Worm (Caenorhabditis elegans): ENCODE data around the gene nck-1.

nck-1 gene

DNA sequence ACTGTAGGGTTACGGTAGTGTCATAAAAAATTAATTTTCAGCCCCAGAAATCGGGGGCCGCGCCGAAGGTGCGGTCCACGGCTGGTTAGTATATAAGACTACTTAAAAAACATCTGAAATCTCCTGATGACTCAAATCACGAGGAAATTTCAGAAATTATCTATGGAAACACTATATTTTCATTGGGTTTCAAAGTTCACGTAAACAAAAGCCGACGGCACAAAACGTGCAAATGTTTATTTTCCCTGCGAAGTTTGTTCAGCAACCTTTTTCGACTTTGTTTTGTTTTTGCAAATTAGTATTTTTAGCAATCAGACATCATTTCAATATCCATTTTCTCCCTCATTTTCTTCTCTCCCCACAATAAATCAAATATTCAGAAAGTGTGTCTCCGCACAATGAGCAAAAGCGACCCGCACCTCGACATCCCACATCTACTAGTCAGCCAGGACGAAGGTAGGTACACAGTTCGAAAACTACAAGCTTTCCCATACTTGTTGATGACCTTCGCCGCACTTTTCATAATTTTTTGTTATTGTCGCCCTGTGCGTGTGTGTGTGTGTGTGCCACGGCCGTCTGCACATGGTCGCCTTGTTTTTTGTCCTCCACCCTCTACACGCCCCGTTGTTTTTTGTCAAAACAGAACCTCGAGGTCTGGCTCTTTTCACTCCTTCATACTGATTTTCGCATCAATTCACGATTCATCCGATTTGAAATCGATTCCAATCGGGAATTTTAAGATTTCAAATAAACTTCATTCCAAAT is 16.5 kb downstream of the nck-1 start:
- no peak for TF ChIP-seq mab-5 (tag; optimal IDR thresholded peaks at IDR 0.05)
- no peak for TF ChIP-seq sem-4 (tag; optimal IDR thresholded peaks at IDR 0.05)
- TF ChIP-seq nhr-129 (tag; optimal IDR thresholded peaks at IDR 0.05), result peak; percentile 41
- no peak for TF ChIP-seq nhr-237 (tag; optimal IDR thresholded peaks at IDR 0.05)
- no peak for TF ChIP-seq ztf-1 (GFP tag; conservative IDR thresholded peaks at IDR 0.05)
- no peak for TF ChIP-seq nhr-6 (tag; optimal IDR thresholded peaks at IDR 0.05)
- TF ChIP-seq nhr-21 (tag; optimal IDR thresholded peaks at IDR 0.05), result no peak
- TF ChIP-seq ceh-82 (tag; optimal IDR thresholded peaks at IDR 0.05), result no peak

DNA sequence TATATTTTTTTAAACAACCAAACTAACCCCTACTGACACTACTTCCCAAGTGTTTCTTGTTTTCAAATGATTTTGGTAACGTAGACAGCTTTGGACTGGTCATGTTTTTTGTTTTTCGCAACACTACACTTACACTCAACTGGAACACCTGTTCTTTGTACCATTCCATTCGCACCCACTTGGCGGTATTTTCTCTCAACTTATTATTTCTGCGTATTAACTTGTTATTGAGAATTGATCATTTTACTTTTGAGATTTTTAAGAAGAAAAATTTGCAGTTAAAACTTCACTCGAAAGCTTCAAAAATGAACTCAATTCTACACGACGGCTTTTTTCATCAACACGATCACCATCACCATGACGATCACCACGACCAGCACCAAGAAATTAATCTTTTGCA is 18.4 kb downstream of the nck-1 start, which contains the start of gene ZK470.2:
Gene ZK470.2, plus strand, starts transcription at position 301 of the 400 bp plus-strand sequence.
- TF ChIP-seq crh-2 (tag; optimal IDR thresholded peaks at IDR 0.05), result no peak
- no peak for TF ChIP-seq elt-3 (tag; optimal IDR thresholded peaks at IDR 0.05)
- TF ChIP-seq zag-1 (tag; optimal IDR thresholded peaks at IDR 0.05), result no peak
- no peak for TF ChIP-seq lin-11 (tag; optimal IDR thresholded peaks at IDR 0.05)
- no peak for TF ChIP-seq egl-27 (tag; optimal IDR thresholded peaks at IDR 0.05)
- TF ChIP-seq ama-1 (optimal IDR thresholded peaks at IDR 0.05), result no peak
- TF ChIP-seq unc-55 (GFP tag; optimal IDR thresholded peaks at IDR 0.05), result no peak
- no peak for TF ChIP-seq ztf-11 (tag; optimal IDR thresholded peaks at IDR 0.05)
- TF ChIP-seq mbf-1 (tag; optimal IDR thresholded peaks at IDR 0.05), result no peak
- TF ChIP-seq nhr-77 (tag; optimal IDR thresholded peaks at IDR 0.05), result no peak

- TF ChIP-seq sem-4 (tag; optimal IDR thresholded peaks at IDR 0.05) (no peak), crh-2 (tag; optimal IDR thresholded peaks at IDR 0.05) (peak; percentile 41), fos-1 (tag; optimal IDR thresholded peaks at IDR 0.05) (peak; percentile 6), blmp-1 (tag; optimal IDR thresholded peaks at IDR 0.05; ENCODE audit: insufficient read depth) (no peak), nhr-21 (tag; optimal IDR thresholded peaks at IDR 0.05) (no peak), ZK546.5 (tag; optimal IDR thresholded peaks at IDR 0.05) (no peak), ztf-11 (tag; optimal IDR thresholded peaks at IDR 0.05) (no peak)
Observed at ce11 chrX:4133378-4133777, 19.9 kb downstream of the nck-1 start.

- TF ChIP-seq dmd-4 (tag; optimal IDR thresholded peaks at IDR 0.05), result no peak
- TF ChIP-seq blmp-1 (tag; optimal IDR thresholded peaks at IDR 0.05; ENCODE audit: insufficient read depth), result peak; percentile 95
- TF ChIP-seq nhr-6 (tag; optimal IDR thresholded peaks at IDR 0.05), result peak; percentile 6
- no peak for TF ChIP-seq nhr-10 (tag; optimal IDR thresholded peaks at IDR 0.05)
- peak; percentile 86 for TF ChIP-seq sma-3 (GFP tag; optimal IDR thresholded peaks at IDR 0.05)
- peak; percentile 61 for TF ChIP-seq F13H6.1 (tag; optimal IDR thresholded peaks at IDR 0.05)
- TF ChIP-seq snpc-4 (tag; optimal IDR thresholded peaks at IDR 0.05), result no peak
- TF ChIP-seq mbf-1 (tag; optimal IDR thresholded peaks at IDR 0.05), result no peak
- TF ChIP-seq Y55F3AM.14 (GFP tag; optimal IDR thresholded peaks at IDR 0.05), result peak; percentile 33
- peak; percentile 53 for TF ChIP-seq egl-27 (tag; optimal IDR thresholded peaks at IDR 0.05)
- peak; percentile 93 for TF ChIP-seq nhr-21 (tag; optimal IDR thresholded peaks at IDR 0.05)
- TF ChIP-seq unc-62 (GFP tag; optimal IDR thresholded peaks at IDR 0.05), result no peak
- TF ChIP-seq ztf-4 (tag; optimal IDR thresholded peaks at IDR 0.05), result peak; percentile 33
- TF ChIP-seq lin-39 (tag; optimal IDR thresholded peaks at IDR 0.05), result no peak
- peak; percentile 88 for TF ChIP-seq nhr-25 (tag; optimal IDR thresholded peaks at IDR 0.05)
- peak; percentile 59 for TF ChIP-seq crh-2 (tag; optimal IDR thresholded peaks at IDR 0.05)
- peak; percentile 94 for TF ChIP-seq sma-9 (GFP tag; optimal IDR thresholded peaks at IDR 0.05)
- no peak for TF ChIP-seq sma-9 (tag; optimal IDR thresholded peaks at IDR 0.05)
- TF ChIP-seq nhr-129 (tag; optimal IDR thresholded peaks at IDR 0.05), result peak; percentile 77
- no peak for TF ChIP-seq unc-39 (tag; optimal IDR thresholded peaks at IDR 0.05)
- TF ChIP-seq lsy-2 (tag; optimal IDR thresholded peaks at IDR 0.05), result peak in 1 of 2 experiments; percentile 52
Observed at ce11 chrX:4132243-4132642, 21.0 kb downstream of the nck-1 start.

DNA sequence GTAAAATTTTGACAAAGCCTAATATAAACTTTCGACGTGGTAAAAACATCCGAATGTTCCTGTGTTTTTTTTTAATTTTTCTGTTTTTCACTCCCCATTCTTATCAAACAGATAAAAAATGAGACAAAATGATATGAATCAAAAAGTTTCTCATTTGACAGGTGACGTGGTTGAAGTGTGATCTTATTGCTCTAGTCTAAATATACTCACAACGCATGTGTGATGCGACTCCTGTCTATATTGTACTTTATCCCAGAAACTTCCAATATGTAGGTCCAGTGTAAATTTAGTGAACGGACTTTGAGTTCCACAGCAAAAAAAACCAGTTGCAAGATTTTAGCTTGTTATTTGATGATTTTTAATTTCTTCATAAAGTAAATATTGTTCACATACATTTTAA is 21.9 kb downstream of the nck-1 start:
- TF ChIP-seq alr-1 (tag; optimal IDR thresholded peaks at IDR 0.05) (no peak), F13H6.1 (tag; optimal IDR thresholded peaks at IDR 0.05) (peak; percentile 36), sma-9 (GFP tag; optimal IDR thresholded peaks at IDR 0.05) (peak; percentile 52), sma-9 (tag; optimal IDR thresholded peaks at IDR 0.05) (no peak), nhr-129 (tag; optimal IDR thresholded peaks at IDR 0.05) (peak; percentile 57), lsy-2 (tag; optimal IDR thresholded peaks at IDR 0.05) (peak in 1 of 2 experiments; percentile 51), ceh-16 (tag; optimal IDR thresholded peaks at IDR 0.05) (no peak)
